Worm (Caenorhabditis elegans): ENCODE results near the gene T26A8.3.

T26A8.3 gene

ce11 chrIV:8456899-8457298 is 30.5 kb upstream of the T26A8.3 start, which contains the start of gene syx-4:
TSS of gene syx-4 (plus strand) at chrIV:8457280.
- TF ChIP-seq ztf-23 (GFP tag; IDR thresholded peaks at IDR 0.05) (no peak), cog-1 (tag; optimal IDR thresholded peaks at IDR 0.05) (no peak), klf-2 (GFP tag; conservative IDR thresholded peaks at IDR 0.05) (no peak), tab-1 (GFP tag; IDR thresholded peaks at IDR 0.05) (no peak), med-1 (GFP tag; optimal IDR thresholded peaks at IDR 0.05; ENCODE audit: insufficient read depth) (no peak), flt-1 (GFP tag; IDR thresholded peaks at IDR 0.05) (no peak), ztf-29 (GFP tag; IDR thresholded peaks at IDR 0.05) (no peak), T22C8.4 (GFP tag; IDR thresholded peaks at IDR 0.05) (no peak), ref-1 (GFP tag; conservative IDR thresholded peaks at IDR 0.05) (no peak)

ce11 chrIV:8454076-8454475 is 27.6 kb upstream of the T26A8.3 start:
- no peak for TF ChIP-seq flt-1 (GFP tag; IDR thresholded peaks at IDR 0.05)
- no peak for TF ChIP-seq cog-1 (tag; optimal IDR thresholded peaks at IDR 0.05)
- no peak for TF ChIP-seq klf-2 (GFP tag; conservative IDR thresholded peaks at IDR 0.05)

- no peak for TF ChIP-seq tab-1 (GFP tag; IDR thresholded peaks at IDR 0.05)
- no peak for TF ChIP-seq T22C8.4 (GFP tag; IDR thresholded peaks at IDR 0.05)
- TF ChIP-seq med-1 (GFP tag; optimal IDR thresholded peaks at IDR 0.05; ENCODE audit: insufficient read depth) = no peak
- no peak for TF ChIP-seq ztf-29 (GFP tag; IDR thresholded peaks at IDR 0.05)
- no peak for TF ChIP-seq flt-1 (GFP tag; IDR thresholded peaks at IDR 0.05)
- TF ChIP-seq ztf-23 (GFP tag; IDR thresholded peaks at IDR 0.05) = no peak
- no peak for TF ChIP-seq cog-1 (tag; optimal IDR thresholded peaks at IDR 0.05)
- TF ChIP-seq ref-1 (GFP tag; conservative IDR thresholded peaks at IDR 0.05) = no peak
- no peak for TF ChIP-seq klf-2 (GFP tag; conservative IDR thresholded peaks at IDR 0.05)
Measured at ce11 chrIV:8453178-8453577, 26.7 kb upstream of the T26A8.3 start.

ce11 chrIV:8451709-8452248 is 25.3 kb upstream of the T26A8.3 start, which contains the start of gene eppl-1:
TSS of gene eppl-1 (minus strand) at chrIV:8451759.
- TF ChIP-seq T22C8.4 (GFP tag; IDR thresholded peaks at IDR 0.05) (no peak), klf-2 (GFP tag; conservative IDR thresholded peaks at IDR 0.05) (no peak), med-1 (GFP tag; optimal IDR thresholded peaks at IDR 0.05; ENCODE audit: insufficient read depth) (no peak), ref-1 (GFP tag; conservative IDR thresholded peaks at IDR 0.05) (no peak), cog-1 (tag; optimal IDR thresholded peaks at IDR 0.05) (no peak), ztf-29 (GFP tag; IDR thresholded peaks at IDR 0.05) (no peak), flt-1 (GFP tag; IDR thresholded peaks at IDR 0.05) (no peak)

ce11 chrIV:8450534-8450933 is 24.1 kb upstream of the T26A8.3 start:
- no peak for TF ChIP-seq klf-2 (GFP tag; conservative IDR thresholded peaks at IDR 0.05)
- TF ChIP-seq med-1 (GFP tag; optimal IDR thresholded peaks at IDR 0.05; ENCODE audit: insufficient read depth) = no peak
- TF ChIP-seq cog-1 (tag; optimal IDR thresholded peaks at IDR 0.05) = no peak
- TF ChIP-seq ztf-29 (GFP tag; IDR thresholded peaks at IDR 0.05) = no peak

ce11 chrIV:8449869-8450268 is 23.4 kb upstream of the T26A8.3 start:
- TF ChIP-seq flt-1 (GFP tag; IDR thresholded peaks at IDR 0.05) = no peak
- TF ChIP-seq klf-2 (GFP tag; conservative IDR thresholded peaks at IDR 0.05) = no peak

ce11 chrIV:8446904-8447303 is 20.5 kb upstream of the T26A8.3 start, which contains the start of gene T01B11.1:
TSS of gene T01B11.1 (plus strand) at chrIV:8447204.
- TF ChIP-seq med-1 (GFP tag; optimal IDR thresholded peaks at IDR 0.05; ENCODE audit: insufficient read depth) = no peak
- TF ChIP-seq ztf-23 (GFP tag; IDR thresholded peaks at IDR 0.05) = no peak
- TF ChIP-seq tab-1 (GFP tag; IDR thresholded peaks at IDR 0.05) = no peak

ce11 chrIV:8432709-8433108 is 6.3 kb upstream of the T26A8.3 start, which contains the start of the genes T26A8.4 and pdtf-1:
TSS of gene T26A8.4 (minus strand) at chrIV:8432893.
TSS of gene pdtf-1 (plus strand) at chrIV:8433038.
- TF ChIP-seq flt-1 (GFP tag; IDR thresholded peaks at IDR 0.05) (peak; percentile 86), cog-1 (tag; optimal IDR thresholded peaks at IDR 0.05) (peak; percentile 94), tab-1 (GFP tag; IDR thresholded peaks at IDR 0.05) (peak; percentile 73; the same call in 1 of the 2 replicates), ref-1 (GFP tag; conservative IDR thresholded peaks at IDR 0.05) (no peak), ztf-29 (GFP tag; IDR thresholded peaks at IDR 0.05) (peak; percentile 59; the same call in 1 of the 2 replicates), klf-2 (GFP tag; conservative IDR thresholded peaks at IDR 0.05) (no peak), med-1 (GFP tag; optimal IDR thresholded peaks at IDR 0.05; ENCODE audit: insufficient read depth) (no peak), T22C8.4 (GFP tag; IDR thresholded peaks at IDR 0.05) (peak; percentile 29; the same call in 1 of the 2 replicates), ztf-23 (GFP tag; IDR thresholded peaks at IDR 0.05) (peak; percentile 51; the same call in 1 of the 2 replicates)

ce11 chrIV:8431567-8432458 is 5.4 kb upstream of the T26A8.3 start:
- TF ChIP-seq T22C8.4 (GFP tag; IDR thresholded peaks at IDR 0.05) (peak; percentile 86), ztf-29 (GFP tag; IDR thresholded peaks at IDR 0.05) (peak; percentile 86), ztf-23 (GFP tag; IDR thresholded peaks at IDR 0.05) (peak; percentile 35; the same call in 1 of the 2 replicates), ref-1 (GFP tag; conservative IDR thresholded peaks at IDR 0.05) (no peak), tab-1 (GFP tag; IDR thresholded peaks at IDR 0.05) (no peak; the same call in 1 of the 2 replicates), flt-1 (GFP tag; IDR thresholded peaks at IDR 0.05) (peak; percentile 83), cog-1 (tag; optimal IDR thresholded peaks at IDR 0.05) (no peak)

- TF ChIP-seq ztf-29 (GFP tag; IDR thresholded peaks at IDR 0.05) = no peak
- 0 out of 2 replicates have a peak, but pooled peaks have one; percentile 22 for TF ChIP-seq ztf-23 (GFP tag; IDR thresholded peaks at IDR 0.05)
- TF ChIP-seq ref-1 (GFP tag; conservative IDR thresholded peaks at IDR 0.05) = no peak
- peak; percentile 76 for TF ChIP-seq flt-1 (GFP tag; IDR thresholded peaks at IDR 0.05)
- TF ChIP-seq cog-1 (tag; optimal IDR thresholded peaks at IDR 0.05) = peak; percentile 43
- 0 out of 2 replicates have a peak, but pooled peaks have one; percentile 74 for TF ChIP-seq tab-1 (GFP tag; IDR thresholded peaks at IDR 0.05)
- no peak for TF ChIP-seq T22C8.4 (GFP tag; IDR thresholded peaks at IDR 0.05)
- no peak for TF ChIP-seq klf-2 (GFP tag; conservative IDR thresholded peaks at IDR 0.05)
- no peak for TF ChIP-seq med-1 (GFP tag; optimal IDR thresholded peaks at IDR 0.05; ENCODE audit: insufficient read depth)
Measured at ce11 chrIV:8428492-8428891, 2.1 kb upstream of the T26A8.3 start.
